Worm (Caenorhabditis elegans): ENCODE results near the gene Y17G7B.20.

The Y17G7B.20 gene

DNA sequence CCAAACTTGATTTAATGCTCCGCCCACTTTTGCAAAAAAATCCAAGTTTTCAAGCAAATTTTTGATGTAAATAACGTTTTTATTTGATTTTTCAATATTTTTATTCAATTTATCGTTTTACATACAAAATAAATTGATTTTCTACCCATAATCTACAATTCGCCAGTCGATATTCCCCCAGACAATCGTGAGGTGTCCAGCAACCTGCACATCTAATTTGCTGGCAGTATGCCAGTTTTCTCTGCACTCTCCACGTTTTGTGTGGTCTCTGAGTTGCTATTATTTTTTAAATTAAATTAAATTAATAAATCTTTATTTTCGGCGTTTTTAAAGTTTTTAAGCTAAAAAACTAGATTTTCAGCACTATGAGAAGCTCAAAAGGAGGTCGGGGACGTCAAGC lies 466 bp upstream of the Y17G7B.20 start (continued):
- no peak for TF ChIP-seq F52B5.7 (tag; optimal IDR thresholded peaks at IDR 0.05)
- TF ChIP-seq attf-6 (GFP tag; IDR thresholded peaks at IDR 0.05) = no peak
- TF ChIP-seq ama-1 (optimal IDR thresholded peaks at IDR 0.05) = no peak
- no peak for TF ChIP-seq ama-1 (GFP tag; optimal IDR thresholded peaks at IDR 0.05)
- no peak for TF ChIP-seq chd-7 (tag; optimal IDR thresholded peaks at IDR 0.05)
- peak; percentile 96 for TF ChIP-seq tlf-1 (GFP tag; optimal IDR thresholded peaks at IDR 0.05)
- no peak for TF ChIP-seq Y79H2A.3 (GFP tag; conservative IDR thresholded peaks at IDR 0.05)
- peak; percentile 84; the same call in 1 of the 2 replicates for TF ChIP-seq nfyb-1 (GFP tag; IDR thresholded peaks at IDR 0.05)
- no peak for TF ChIP-seq nhr-179 (tag; optimal IDR thresholded peaks at IDR 0.05)
- TF ChIP-seq lin-40 (tag; optimal IDR thresholded peaks at IDR 0.05) = peak; percentile 92
- no peak for TF ChIP-seq hlh-26 (GFP tag; conservative IDR thresholded peaks at IDR 0.05)
- TF ChIP-seq F49E8.2 (tag; optimal IDR thresholded peaks at IDR 0.05; ENCODE audit: insufficient read depth) = peak; percentile 59
- no peak for TF ChIP-seq rcor-1 (GFP tag; IDR thresholded peaks at IDR 0.05)
- peak; percentile 18 for TF ChIP-seq hrde-1 (tag; optimal IDR thresholded peaks at IDR 0.05; ENCODE audit: borderline replicate concordance)
- no peak for TF ChIP-seq F10E7.11 (tag; optimal IDR thresholded peaks at IDR 0.05)
- TF ChIP-seq pbrm-1 (GFP tag; IDR thresholded peaks at IDR 0.05) = peak; percentile 85; the same call in 1 of the 2 replicates
- no peak for TF ChIP-seq bed-2 (GFP tag; IDR thresholded peaks at IDR 0.05)
- no peak for TF ChIP-seq nfya-2 (GFP tag; IDR thresholded peaks at IDR 0.05)
- no peak for TF ChIP-seq mxl-1 (tag; optimal IDR thresholded peaks at IDR 0.05)
- TF ChIP-seq K12H6.12 (tag; optimal IDR thresholded peaks at IDR 0.05) = peak; percentile 82
- no peak for TF ChIP-seq rec-8 (tag; optimal IDR thresholded peaks at IDR 0.05)
- TF ChIP-seq B0019.2 (GFP tag; conservative IDR thresholded peaks at IDR 0.05) = peak; percentile 92
- peak; percentile 99 for TF ChIP-seq madf-3 (GFP tag; IDR thresholded peaks at IDR 0.05)
- no peak for TF ChIP-seq aptf-3 (GFP tag; IDR thresholded peaks at IDR 0.05)
- TF ChIP-seq lag-1 (GFP tag; IDR thresholded peaks at IDR 0.05) = no peak
- TF ChIP-seq ceh-79 (tag; optimal IDR thresholded peaks at IDR 0.05) = no peak
- TF ChIP-seq nhr-120 (GFP tag; IDR thresholded peaks at IDR 0.05) = no peak
- TF ChIP-seq him-1 (tag; optimal IDR thresholded peaks at IDR 0.05) = no peak
- TF ChIP-seq nhr-90 (tag; optimal IDR thresholded peaks at IDR 0.05) = no peak
- peak; percentile 68 for TF ChIP-seq B0336.3 (GFP tag; IDR thresholded peaks at IDR 0.05)
- no peak for TF ChIP-seq nhr-27 (tag; optimal IDR thresholded peaks at IDR 0.05)
- peak; percentile 76 for TF ChIP-seq ztf-26 (tag; optimal IDR thresholded peaks at IDR 0.05)
- TF ChIP-seq lin-54 (GFP tag; optimal IDR thresholded peaks at IDR 0.05) = peak; percentile 96
- TF ChIP-seq F23B12.7 (tag; optimal IDR thresholded peaks at IDR 0.05; ENCODE audit: insufficient read depth) = no peak
- TF ChIP-seq ceh-58 (GFP tag; IDR thresholded peaks at IDR 0.05) = no peak
- no peak for TF ChIP-seq egl-18 (GFP tag; IDR thresholded peaks at IDR 0.05)
- TF ChIP-seq athp-1 (tag; optimal IDR thresholded peaks at IDR 0.05) = peak; percentile 89
- no peak for TF ChIP-seq hmg-20 (GFP tag; IDR thresholded peaks at IDR 0.05)
- no peak for TF ChIP-seq F57A8.1 (GFP tag; optimal IDR thresholded peaks at IDR 0.05)
- TF ChIP-seq let-526 (GFP tag; IDR thresholded peaks at IDR 0.05) = no peak
- peak; percentile 44 for TF ChIP-seq unc-130 (GFP tag; optimal IDR thresholded peaks at IDR 0.05)
- TF ChIP-seq T26A5.8 (tag; optimal IDR thresholded peaks at IDR 0.05) = no peak
- peak; percentile 16 for TF ChIP-seq F22D6.2 (tag; optimal IDR thresholded peaks at IDR 0.05)
- TF ChIP-seq sptf-2 (GFP tag; optimal IDR thresholded peaks at IDR 0.05) = no peak
- no peak for TF ChIP-seq F57C9.4 (tag; optimal IDR thresholded peaks at IDR 0.05)
- peak; percentile 16 for TF ChIP-seq snpc-1.1 (tag; optimal IDR thresholded peaks at IDR 0.05; ENCODE audit: insufficient read depth)
- TF ChIP-seq xnd-1 (tag; optimal IDR thresholded peaks at IDR 0.05) = peak; percentile 4
- peak; percentile 62 for TF ChIP-seq B0035.1 (tag; optimal IDR thresholded peaks at IDR 0.05)
